Worm (Caenorhabditis elegans): Measurements from ENCODE around the gene kat-1.

ce11 chrII:7073537-7073913 is at the start of gene kat-1:
- TF ChIP-seq him-1 (tag; optimal IDR thresholded peaks at IDR 0.05) (no peak), W03F9.2 (tag; optimal IDR thresholded peaks at IDR 0.05) (no peak)
